Worm (Caenorhabditis elegans) whole organism, midembryonic: ENCODE data around the gene F20C5.6.
"Not testable (repeated sequence)": the region's sequence is repeated elsewhere in the genome, so short reads cannot be mapped to it uniquely, and the experiment has no call there.

ENCODE experiments used
- T22C8.4 ChIP-seq: fragments of 200-800 bp; sonication (Bioruptor generic); IDR thresholded peaks from 2 replicates; pipeline ENCODE4 v1.3.6; 2022; ENCODE audit warnings: missing genetic modification characterization, missing compliant biosample characterization
- cog-1 ChIP-seq: sonication (generic microtip); optimal IDR thresholded peaks from 2 replicates; lab custom pipeline; 2016; ENCODE audit warnings: missing genetic modification characterization, missing compliant biosample characterization
- flt-1 ChIP-seq: fragments of 200-800 bp; sonication (Bioruptor generic); IDR thresholded peaks from 2 replicates; pipeline ENCODE4 v1.3.6; 2022; ENCODE audit warnings: missing genetic modification characterization, missing compliant biosample characterization
- klf-2 ChIP-seq: fragments of 200-800 bp; sonication (Bioruptor generic); conservative IDR thresholded peaks from 2 replicates; pipeline ENCODE4 v1.3.6; 2022; ENCODE audit warnings: missing genetic modification reagents, missing genetic modification characterization, missing compliant biosample characterization
- med-1 ChIP-seq: sonication (generic microtip); optimal IDR thresholded peaks from 2 replicates; lab custom pipeline; 2017; ENCODE audit warnings: missing genetic modification characterization, mild to moderate bottlenecking, missing compliant biosample characterization, antibody characterized with exemption, missing genetic modification reagents; ENCODE audit not compliant: insufficient read depth
- ref-1 ChIP-seq: fragments of 200-800 bp; sonication (Bioruptor generic); conservative IDR thresholded peaks from 2 replicates; pipeline ENCODE4 v1.3.6; 2022; ENCODE audit warnings: missing genetic modification reagents, missing genetic modification characterization, missing compliant biosample characterization
- tab-1 ChIP-seq: fragments of 200-800 bp; sonication (Bioruptor generic); IDR thresholded peaks from 2 replicates; pipeline ENCODE4 v1.3.6; 2022; ENCODE audit warnings: missing genetic modification characterization, missing compliant biosample characterization
- ztf-23 ChIP-seq: fragments of 200-800 bp; sonication (Bioruptor generic); IDR thresholded peaks from 2 replicates; pipeline ENCODE4 v1.3.6; 2022; ENCODE audit warnings: missing genetic modification reagents, missing genetic modification characterization, missing compliant biosample characterization
- ztf-29 ChIP-seq: fragments of 200-800 bp; sonication (Bioruptor generic); IDR thresholded peaks from 2 replicates; pipeline ENCODE4 v1.3.6; 2022; ENCODE audit warnings: missing genetic modification reagents, missing genetic modification characterization, missing compliant biosample characterization

The F20C5.6 gene

DNA sequence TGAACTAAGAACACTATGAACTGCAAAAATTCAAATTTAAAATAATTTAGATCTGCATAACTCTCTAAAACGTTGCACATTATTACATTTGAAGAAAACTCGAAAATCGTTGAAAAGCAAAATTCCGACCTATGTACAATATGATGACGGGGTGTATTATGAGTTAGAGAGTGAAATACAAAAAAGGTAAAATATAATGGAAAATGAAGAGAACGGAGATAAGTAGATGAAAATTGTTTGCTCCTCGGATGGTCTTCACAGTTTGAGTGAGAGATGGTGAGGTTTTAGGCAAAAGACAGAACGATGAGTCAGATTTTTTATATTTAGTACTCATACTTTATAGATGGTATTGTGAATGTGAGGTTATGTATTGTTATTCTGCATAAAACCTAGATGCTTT, 34.3 kb upstream of the F20C5.6 start:
- TF ChIP-seq flt-1 (GFP tag; lab: Robert Waterston, UW) (no peak), ref-1 (GFP tag; lab: Robert Waterston, UW) (no peak), tab-1 (GFP tag; lab: Robert Waterston, UW) (no peak), ztf-29 (GFP tag; lab: Robert Waterston, UW) (no peak), med-1 (GFP tag; lab: Kevin White, UChicago) (no peak), cog-1 (tag; lab: Kevin White, UChicago) (no peak), klf-2 (GFP tag; lab: Robert Waterston, UW) (no peak), T22C8.4 (no peak), ztf-23 (no peak)

DNA sequence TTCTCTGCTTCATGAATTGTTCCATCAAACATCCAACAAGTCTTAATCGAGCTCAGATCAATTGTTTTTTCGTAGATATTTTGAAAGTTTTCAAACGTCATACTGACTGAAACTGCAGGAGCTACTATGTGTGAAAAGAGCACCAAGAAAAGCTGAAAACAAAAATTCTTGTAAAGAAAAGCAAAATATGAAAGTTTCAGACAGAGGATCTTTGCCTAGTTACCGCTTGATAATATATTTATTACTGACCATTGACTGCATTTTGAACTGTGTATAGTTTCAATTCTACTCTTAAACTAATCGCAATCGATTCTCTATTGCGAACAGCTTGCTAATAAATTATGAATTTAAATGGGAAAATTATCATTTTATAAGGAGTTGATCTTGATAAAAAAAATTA, 25.2 kb upstream of the F20C5.6 start, which contains the start of gene clec-182:
Gene clec-182 (minus strand): TSS at position 101 of the 400 bp plus-strand sequence.
- TF ChIP-seq ref-1 (GFP tag; lab: Robert Waterston, UW): no peak
- TF ChIP-seq cog-1 (tag; lab: Kevin White, UChicago): no peak
- no peak for TF ChIP-seq tab-1 (GFP tag; lab: Robert Waterston, UW)
- no peak for TF ChIP-seq flt-1 (GFP tag; lab: Robert Waterston, UW)
- no peak for TF ChIP-seq med-1 (GFP tag; lab: Kevin White, UChicago)
- no peak for TF ChIP-seq ztf-23
- no peak for TF ChIP-seq T22C8.4
- TF ChIP-seq klf-2 (GFP tag; lab: Robert Waterston, UW): no peak
- TF ChIP-seq ztf-29 (GFP tag; lab: Robert Waterston, UW): no peak

ce11 chrIV:8796246-8796645, 23.2 kb upstream of the F20C5.6 start:
- TF ChIP-seq med-1 (GFP tag; lab: Kevin White, UChicago): no peak
- TF ChIP-seq cog-1 (tag; lab: Kevin White, UChicago): no peak
- no peak for TF ChIP-seq ref-1 (GFP tag; lab: Robert Waterston, UW)
- no peak for TF ChIP-seq ztf-23
- no peak for TF ChIP-seq tab-1 (GFP tag; lab: Robert Waterston, UW)
- no peak for TF ChIP-seq ztf-29 (GFP tag; lab: Robert Waterston, UW)
- no peak for TF ChIP-seq flt-1 (GFP tag; lab: Robert Waterston, UW)
- TF ChIP-seq T22C8.4: no peak
- no peak for TF ChIP-seq klf-2 (GFP tag; lab: Robert Waterston, UW)

ce11 chrIV:8794895-8795665, 22.1 kb upstream of the F20C5.6 start:
- TF ChIP-seq ztf-23: no peak
- TF ChIP-seq med-1 (GFP tag; lab: Kevin White, UChicago): no peak
- TF ChIP-seq klf-2 (GFP tag; lab: Robert Waterston, UW): no peak
- no peak for TF ChIP-seq tab-1 (GFP tag; lab: Robert Waterston, UW)
- no peak for TF ChIP-seq T22C8.4
- TF ChIP-seq ztf-29 (GFP tag; lab: Robert Waterston, UW): no peak
- no peak for TF ChIP-seq cog-1 (tag; lab: Kevin White, UChicago)
- no peak for TF ChIP-seq flt-1 (GFP tag; lab: Robert Waterston, UW)
- TF ChIP-seq ref-1 (GFP tag; lab: Robert Waterston, UW): no peak

ce11 chrIV:8793223-8793622, 20.2 kb upstream of the F20C5.6 start:
- no peak for TF ChIP-seq flt-1 (GFP tag; lab: Robert Waterston, UW)
- no peak for TF ChIP-seq T22C8.4
- no peak for TF ChIP-seq tab-1 (GFP tag; lab: Robert Waterston, UW)
- no peak for TF ChIP-seq ztf-23
- no peak for TF ChIP-seq cog-1 (tag; lab: Kevin White, UChicago)
- no peak for TF ChIP-seq ztf-29 (GFP tag; lab: Robert Waterston, UW)
- TF ChIP-seq ref-1 (GFP tag; lab: Robert Waterston, UW): no peak
- no peak for TF ChIP-seq med-1 (GFP tag; lab: Kevin White, UChicago)
- no peak for TF ChIP-seq klf-2 (GFP tag; lab: Robert Waterston, UW)

DNA sequence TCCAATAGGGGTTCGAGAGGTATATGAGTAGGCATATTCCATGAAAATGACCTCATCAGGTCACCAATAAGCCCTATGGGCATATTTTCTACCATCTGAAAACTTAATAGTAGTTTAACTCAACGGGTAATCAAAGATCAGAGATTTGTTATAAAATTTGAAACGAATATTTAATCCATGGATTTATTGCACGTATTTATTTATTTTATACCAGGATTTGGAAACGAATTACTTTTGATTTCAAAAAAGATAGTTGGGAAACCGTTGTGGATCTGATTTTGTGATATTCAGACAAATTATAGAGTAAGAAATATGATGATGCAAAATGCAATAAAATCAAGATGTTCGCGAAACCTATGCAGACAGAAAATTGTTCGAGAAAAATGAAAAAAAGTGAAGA, 19.8 kb upstream of the F20C5.6 start, which contains the start of gene C33D9.3:
Gene C33D9.3 (minus strand): TSS at position 101 of the 400 bp plus-strand sequence.
- no peak for TF ChIP-seq med-1 (GFP tag; lab: Kevin White, UChicago)
- TF ChIP-seq tab-1 (GFP tag; lab: Robert Waterston, UW): no peak
- TF ChIP-seq flt-1 (GFP tag; lab: Robert Waterston, UW): no peak
- TF ChIP-seq T22C8.4: no peak
- TF ChIP-seq ref-1 (GFP tag; lab: Robert Waterston, UW): no peak
- no peak for TF ChIP-seq klf-2 (GFP tag; lab: Robert Waterston, UW)
- no peak for TF ChIP-seq ztf-23
- TF ChIP-seq cog-1 (tag; lab: Kevin White, UChicago): no peak
- TF ChIP-seq ztf-29 (GFP tag; lab: Robert Waterston, UW): no peak

DNA sequence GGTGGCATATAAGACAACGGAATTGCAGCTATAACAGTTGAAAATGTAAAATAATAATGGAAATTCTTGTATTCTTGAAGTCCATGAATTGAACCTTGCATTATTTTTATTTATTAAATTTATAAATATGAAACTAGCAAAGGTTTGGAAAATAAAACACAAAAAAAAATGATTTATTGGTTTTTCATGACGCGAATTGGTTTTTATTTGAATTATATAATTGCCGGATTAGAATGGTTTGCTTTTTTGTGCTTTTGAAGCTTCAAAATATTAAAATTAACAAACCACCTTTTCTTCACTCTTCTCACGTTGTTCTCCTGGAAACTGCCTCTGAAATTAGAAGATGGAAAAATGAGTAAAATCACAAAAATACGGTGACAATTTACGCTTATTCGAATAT, 17.1 kb upstream of the F20C5.6 start, which contains the start of gene sru-35:
Gene sru-35 (minus strand): TSS at position 101 of the 400 bp plus-strand sequence.
- no peak for TF ChIP-seq ref-1 (GFP tag; lab: Robert Waterston, UW)
- TF ChIP-seq T22C8.4: no peak
- TF ChIP-seq flt-1 (GFP tag; lab: Robert Waterston, UW): no peak
- TF ChIP-seq med-1 (GFP tag; lab: Kevin White, UChicago): no peak
- TF ChIP-seq ztf-23: no peak
- no peak for TF ChIP-seq ztf-29 (GFP tag; lab: Robert Waterston, UW)
- TF ChIP-seq tab-1 (GFP tag; lab: Robert Waterston, UW): no peak
- no peak for TF ChIP-seq klf-2 (GFP tag; lab: Robert Waterston, UW)
- no peak for TF ChIP-seq cog-1 (tag; lab: Kevin White, UChicago)

- not testable (repeated sequence) for TF ChIP-seq ztf-29 (GFP tag; lab: Robert Waterston, UW); cog-1 (tag; lab: Kevin White, UChicago); flt-1 (GFP tag; lab: Robert Waterston, UW)
Observed at ce11 chrIV:8788048-8788447, 15.0 kb upstream of the F20C5.6 start, which contains the start of gene C33D9.10. TSS of gene C33D9.10 (minus strand) at chrIV:8788148.

- TF ChIP-seq ztf-23 (no peak), cog-1 (tag; lab: Kevin White, UChicago) (no peak), tab-1 (GFP tag; lab: Robert Waterston, UW) (no peak), ref-1 (GFP tag; lab: Robert Waterston, UW) (no peak), med-1 (GFP tag; lab: Kevin White, UChicago) (no peak), flt-1 (GFP tag; lab: Robert Waterston, UW) (no peak), klf-2 (GFP tag; lab: Robert Waterston, UW) (no peak), ztf-29 (GFP tag; lab: Robert Waterston, UW) (no peak), T22C8.4 (no peak)
Observed at ce11 chrIV:8786654-8787053, 13.6 kb upstream of the F20C5.6 start, which contains the start of gene C33D9.8. TSS of gene C33D9.8 (minus strand) at chrIV:8786752.
